Worm (Caenorhabditis elegans) whole organism, midembryonic: ENCODE measurements around the gene F57C12.6.

Source experiments
- T22C8.4 ChIP-seq: fragments of 200-800 bp; sonication (Bioruptor generic); IDR thresholded peaks from 2 replicates; pipeline ENCODE4 v1.3.6; 2022; ENCODE audit warnings: missing genetic modification characterization, missing compliant biosample characterization
- cog-1 ChIP-seq: sonication (generic microtip); optimal IDR thresholded peaks from 2 replicates; lab custom pipeline; 2016; ENCODE audit warnings: missing genetic modification characterization, missing compliant biosample characterization
- flt-1 ChIP-seq: fragments of 200-800 bp; sonication (Bioruptor generic); IDR thresholded peaks from 2 replicates; pipeline ENCODE4 v1.3.6; 2022; ENCODE audit warnings: missing genetic modification characterization, missing compliant biosample characterization
- klf-2 ChIP-seq: fragments of 200-800 bp; sonication (Bioruptor generic); conservative IDR thresholded peaks from 2 replicates; pipeline ENCODE4 v1.3.6; 2022; ENCODE audit warnings: missing genetic modification reagents, missing genetic modification characterization, missing compliant biosample characterization
- med-1 ChIP-seq: sonication (generic microtip); optimal IDR thresholded peaks from 2 replicates; lab custom pipeline; 2017; ENCODE audit warnings: missing genetic modification characterization, mild to moderate bottlenecking, missing compliant biosample characterization, antibody characterized with exemption, missing genetic modification reagents; ENCODE audit not compliant: insufficient read depth
- ref-1 ChIP-seq: fragments of 200-800 bp; sonication (Bioruptor generic); conservative IDR thresholded peaks from 2 replicates; pipeline ENCODE4 v1.3.6; 2022; ENCODE audit warnings: missing genetic modification reagents, missing genetic modification characterization, missing compliant biosample characterization
- tab-1 ChIP-seq: fragments of 200-800 bp; sonication (Bioruptor generic); IDR thresholded peaks from 2 replicates; pipeline ENCODE4 v1.3.6; 2022; ENCODE audit warnings: missing genetic modification characterization, missing compliant biosample characterization
- ztf-23 ChIP-seq: fragments of 200-800 bp; sonication (Bioruptor generic); IDR thresholded peaks from 2 replicates; pipeline ENCODE4 v1.3.6; 2022; ENCODE audit warnings: missing genetic modification reagents, missing genetic modification characterization, missing compliant biosample characterization
- ztf-29 ChIP-seq: fragments of 200-800 bp; sonication (Bioruptor generic); IDR thresholded peaks from 2 replicates; pipeline ENCODE4 v1.3.6; 2022; ENCODE audit warnings: missing genetic modification reagents, missing genetic modification characterization, missing compliant biosample characterization

ce11 chrX:593245-593733 is 39.5 kb upstream of the F57C12.6 start:
- TF ChIP-seq ztf-29 (no peak), med-1 (no peak), flt-1 (GFP tag; lab: Robert Waterston, UW) (peak; percentile 73), klf-2 (GFP tag; lab: Robert Waterston, UW) (no peak), cog-1 (tag; lab: Kevin White, UChicago) (peak; percentile 89), ref-1 (GFP tag; lab: Robert Waterston, UW) (no peak), tab-1 (GFP tag; lab: Robert Waterston, UW) (no peak), ztf-23 (GFP tag; lab: Robert Waterston, UW) (peak; percentile 26; the same call in 1 of the 2 replicates), T22C8.4 (GFP tag; lab: Robert Waterston, UW) (no peak; the same call in 1 of the 2 replicates)
